Fruit fly (Drosophila melanogaster): ENCODE measurements around the gene Zmynd10.

Gene Zmynd10

DNA sequence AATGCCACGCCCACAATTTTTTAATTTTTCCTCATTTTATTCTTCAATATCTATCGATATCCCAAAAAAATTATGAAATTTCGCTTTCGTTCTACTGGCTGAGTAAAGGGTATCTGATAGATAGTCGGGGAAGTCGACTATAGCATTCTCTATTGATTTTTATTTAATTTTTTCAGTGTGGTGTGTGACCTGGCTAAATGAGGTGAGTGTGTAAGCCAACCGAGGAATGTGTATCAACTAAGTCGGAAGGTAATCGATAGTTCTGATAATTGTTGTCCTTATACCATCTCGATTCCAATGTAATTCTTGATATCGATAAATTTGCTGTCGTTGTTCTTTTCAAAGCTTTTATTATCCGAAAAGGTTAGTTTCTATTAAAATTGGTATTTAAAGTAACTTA, 19.7 kb downstream of the Zmynd10 start, which contains the start of gene CG11263 (continued):
- TF ChIP-seq luna (GFP tag; optimal IDR thresholded peaks at IDR 0.05) (peak; percentile 49), Dek (tag; optimal IDR thresholded peaks at IDR 0.05) (peak; percentile 38), CG4617 (GFP tag; optimal IDR thresholded peaks at IDR 0.05; ENCODE audit: borderline replicate concordance) (peak; percentile 20), usp (GFP tag; optimal IDR thresholded peaks at IDR 0.05) (no peak), seq (GFP tag; IDR thresholded peaks at IDR 0.05) (no peak), da (GFP tag; optimal IDR thresholded peaks at IDR 0.05) (no peak), corto (GFP tag; optimal IDR thresholded peaks at IDR 0.05) (no peak), Dad (GFP tag; optimal IDR thresholded peaks at IDR 0.05) (peak; percentile 25), nau (GFP tag; optimal IDR thresholded peaks at IDR 0.05) (no peak), lov (optimal IDR thresholded peaks at IDR 0.05) (no peak), lov (GFP tag; IDR thresholded peaks at IDR 0.05) (no peak), CG17186 (GFP tag; optimal IDR thresholded peaks at IDR 0.05) (no peak), ac (GFP tag; optimal IDR thresholded peaks at IDR 0.05) (no peak), CG8944 (GFP tag; optimal IDR thresholded peaks at IDR 0.05) (peak; percentile 50), sqz (GFP tag; optimal IDR thresholded peaks at IDR 0.05) (no peak), hth (optimal IDR thresholded peaks at IDR 0.05) (no peak), tio (GFP tag; optimal IDR thresholded peaks at IDR 0.05) (peak; percentile 21), Elba2 (GFP tag; optimal IDR thresholded peaks at IDR 0.05) (no peak), disco-r (GFP tag; optimal IDR thresholded peaks at IDR 0.05) (no peak), Neu2 (GFP tag; optimal IDR thresholded peaks at IDR 0.05; ENCODE audit: borderline replicate concordance) (no peak), Taf1 (GFP tag; IDR thresholded peaks at IDR 0.05) (peak; percentile 54; the same call in 1 of the 2 replicates), CG33557 (GFP tag; optimal IDR thresholded peaks at IDR 0.05) (no peak), Hey (tag; optimal IDR thresholded peaks at IDR 0.05) (no peak), CG9817 (tag; optimal IDR thresholded peaks at IDR 0.05) (no peak), NC2α (GFP tag; optimal IDR thresholded peaks at IDR 0.05) (no peak), crp (GFP tag; optimal IDR thresholded peaks at IDR 0.05) (peak in 1 of 2 experiments; percentile 49), stc (GFP tag; IDR thresholded peaks at IDR 0.05) (no peak), CG6254 (GFP tag; optimal IDR thresholded peaks at IDR 0.05) (no peak), pho (GFP tag; optimal IDR thresholded peaks at IDR 0.05) (peak; percentile 55), gsb (GFP tag; IDR thresholded peaks at IDR 0.05) (no peak), sob (GFP tag; IDR thresholded peaks at IDR 0.05) (peak; percentile 57), CG14014 (GFP tag; IDR thresholded peaks at IDR 0.05) (no peak), Adf1 (GFP tag; IDR thresholded peaks at IDR 0.05) (no peak), lilli (GFP tag; optimal IDR thresholded peaks at IDR 0.05) (peak; percentile 74), pita (GFP tag; optimal IDR thresholded peaks at IDR 0.05) (peak; percentile 52), Sox100B (GFP tag; optimal IDR thresholded peaks at IDR 0.05) (no peak), btn (GFP tag; optimal IDR thresholded peaks at IDR 0.05) (no peak), CG8388 (GFP tag; optimal IDR thresholded peaks at IDR 0.05) (no peak), NC2β (GFP tag; optimal IDR thresholded peaks at IDR 0.05) (peak; percentile 46), amos (GFP tag; IDR thresholded peaks at IDR 0.05; ENCODE audit: partially characterized antibody) (peak; percentile 82), sima (GFP tag; optimal IDR thresholded peaks at IDR 0.05) (no peak), CG9609 (GFP tag; optimal IDR thresholded peaks at IDR 0.05) (peak; percentile 18), CG10565 (GFP tag; optimal IDR thresholded peaks at IDR 0.05) (no peak), TFAM (GFP tag; optimal IDR thresholded peaks at IDR 0.05) (no peak), CG34376 (GFP tag; optimal IDR thresholded peaks at IDR 0.05) (peak; percentile 12), CG15696 (tag; optimal IDR thresholded peaks at IDR 0.05) (no peak), Dref (GFP tag; IDR thresholded peaks at IDR 0.05) (peak; percentile 96), CG8359 (GFP tag; optimal IDR thresholded peaks at IDR 0.05; ENCODE audit: borderline replicate concordance) (no peak), CG11247 (GFP tag; IDR thresholded peaks at IDR 0.05) (0 out of 2 replicates have a peak, but pooled peaks have one; percentile 37), tgo (GFP tag; IDR thresholded peaks at IDR 0.05) (peak; percentile 30; the same call in 1 of the 3 replicates), zfh2 (GFP tag; optimal IDR thresholded peaks at IDR 0.05) (peak; percentile 57), Nf-YC (tag; optimal IDR thresholded peaks at IDR 0.05) (no peak)
